Fruit fly (Drosophila melanogaster) whole organism: ENCODE data around the gene CG3526.

Experiments used
- CG8478 ChIP-seq: fragments of >200 bp; optimal IDR thresholded peaks from 2 replicates; lab custom pipeline; 2018; ENCODE audit warnings: inconsistent platforms
- Dll ChIP-seq: fragments of >200 bp; optimal IDR thresholded peaks from 2 replicates; lab custom pipeline; 2017
- EcR ChIP-seq, 2 experiments: fragments of >200 bp; optimal IDR thresholded peaks; 2 replicates each; lab custom pipeline; 2017; ENCODE audit warnings: missing biosample characterization in 2 of 2, missing genetic modification characterization in 2 of 2, missing genetic modification reagents in 2 of 2
- pan ChIP-seq: fragments of >200 bp; optimal IDR thresholded peaks from 2 replicates; lab custom pipeline; 2017
- psq ChIP-seq: fragments of >200 bp; optimal IDR thresholded peaks from 2 replicates; lab custom pipeline; 2017
- usp ChIP-seq: fragments of >200 bp; optimal IDR thresholded peaks from 2 replicates; lab custom pipeline; 2017; ENCODE audit warnings: missing biosample characterization, missing genetic modification characterization, mixed read lengths

CG3526 gene

dm6 chrX:2907105-2907694 lies 16.6 kb downstream of the CG3526 start:
- TF ChIP-seq pan (lab: Kevin White, UChicago) (no peak), psq (no peak), Dll (no peak), CG8478 (lab: Kevin White, UChicago) (no peak), usp (GFP tag; lab: Kevin White, UChicago) (no peak), EcR (GFP tag; optimal IDR thresholded peaks at IDR 0.05; lab: Kevin White, UChicago) (no peak)

DNA sequence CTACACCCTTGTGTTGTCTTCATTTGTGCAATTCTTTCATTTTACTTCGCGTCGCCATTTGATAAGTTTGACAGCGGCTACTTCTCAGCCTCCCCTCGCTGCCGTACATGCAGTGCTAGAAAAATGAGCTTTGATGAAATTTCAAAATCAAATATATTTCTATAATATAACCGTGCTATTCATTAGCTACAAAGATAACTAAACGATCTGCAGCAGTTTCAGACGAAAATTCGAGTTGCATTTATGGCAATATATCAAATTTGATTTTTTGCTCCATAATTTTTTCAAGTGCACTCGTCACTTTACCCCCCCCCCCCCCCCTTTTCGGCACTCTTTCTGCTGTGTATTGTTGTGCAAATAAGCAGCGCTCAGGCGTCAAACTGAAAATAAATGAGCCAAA lies 22.0 kb downstream of the CG3526 start:
- TF ChIP-seq EcR (GFP tag; optimal IDR thresholded peaks at IDR 0.05; lab: Kevin White, UChicago) (no peak), usp (GFP tag; lab: Kevin White, UChicago) (no peak), Dll (no peak), CG8478 (lab: Kevin White, UChicago) (no peak), pan (lab: Kevin White, UChicago) (no peak), psq (no peak)

dm6 chrX:2914091-2914490 lies 23.5 kb downstream of the CG3526 start:
- TF ChIP-seq Dll (no peak), CG8478 (lab: Kevin White, UChicago) (no peak), EcR (GFP tag; optimal IDR thresholded peaks at IDR 0.05; lab: Kevin White, UChicago) (no peak), usp (GFP tag; lab: Kevin White, UChicago) (no peak), pan (lab: Kevin White, UChicago) (no peak), psq (no peak)

DNA sequence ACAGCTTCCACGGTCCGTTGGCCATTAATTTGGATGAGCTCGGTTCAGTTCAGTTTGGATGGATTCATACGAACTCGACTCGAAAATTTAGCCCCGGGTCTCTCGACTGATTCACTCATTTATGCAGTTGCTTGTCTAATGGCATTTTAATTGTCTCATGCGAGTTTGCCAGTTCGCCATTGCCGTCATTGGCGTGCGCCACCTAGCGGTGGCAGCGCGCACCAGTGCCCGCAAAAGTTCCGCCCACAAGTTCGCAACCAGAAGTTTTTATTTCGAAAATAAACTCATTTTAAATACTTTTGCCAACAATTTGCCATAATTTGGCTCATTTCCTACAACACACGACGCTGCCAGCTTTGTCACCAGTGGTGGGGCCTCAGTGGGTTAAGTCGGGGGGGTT lies 24.5 kb downstream of the CG3526 start:
- no peak for TF ChIP-seq CG8478 (lab: Kevin White, UChicago)
- TF ChIP-seq Dll, result no peak
- no peak for TF ChIP-seq psq
- no peak for TF ChIP-seq usp (GFP tag; lab: Kevin White, UChicago)
- no peak for TF ChIP-seq pan (lab: Kevin White, UChicago)
- no peak for TF ChIP-seq EcR (GFP tag; optimal IDR thresholded peaks at IDR 0.05; lab: Kevin White, UChicago)

DNA sequence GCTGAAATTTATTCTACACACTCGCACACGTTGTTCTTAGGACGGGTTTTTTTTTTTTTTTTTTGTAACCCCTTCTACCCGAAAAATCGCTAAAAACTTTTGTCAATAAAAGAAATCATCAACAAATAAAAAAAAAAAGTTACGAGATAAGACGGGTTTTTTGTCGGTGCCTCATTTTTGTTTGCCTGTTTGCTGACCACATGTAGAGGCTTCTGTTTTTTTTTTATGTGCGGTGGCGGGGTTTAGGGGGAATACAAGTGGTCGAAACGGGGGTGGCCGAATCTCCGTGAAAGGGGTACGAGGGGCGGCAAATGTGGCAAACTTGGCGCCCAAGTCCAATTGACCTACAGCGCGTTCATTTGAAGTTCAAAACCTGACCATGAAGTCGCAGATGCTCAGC lies 28.0 kb downstream of the CG3526 start:
- TF ChIP-seq CG8478 (lab: Kevin White, UChicago) (no peak), usp (GFP tag; lab: Kevin White, UChicago) (no peak), pan (lab: Kevin White, UChicago) (no peak), EcR (GFP tag; optimal IDR thresholded peaks at IDR 0.05; lab: Kevin White, UChicago) (no peak), psq (no peak), Dll (no peak)

dm6 chrX:2919742-2920141 lies 29.2 kb downstream of the CG3526 start, which contains the start of gene CG3588:
CG3588 (plus strand) TSS chrX:2919770.
- no peak for TF ChIP-seq pan (lab: Kevin White, UChicago)
- no peak for TF ChIP-seq CG8478 (lab: Kevin White, UChicago)
- no peak for TF ChIP-seq EcR (GFP tag; optimal IDR thresholded peaks at IDR 0.05; lab: Kevin White, UChicago)
- TF ChIP-seq Dll, result no peak
- no peak for TF ChIP-seq psq
- no peak for TF ChIP-seq usp (GFP tag; lab: Kevin White, UChicago)

DNA sequence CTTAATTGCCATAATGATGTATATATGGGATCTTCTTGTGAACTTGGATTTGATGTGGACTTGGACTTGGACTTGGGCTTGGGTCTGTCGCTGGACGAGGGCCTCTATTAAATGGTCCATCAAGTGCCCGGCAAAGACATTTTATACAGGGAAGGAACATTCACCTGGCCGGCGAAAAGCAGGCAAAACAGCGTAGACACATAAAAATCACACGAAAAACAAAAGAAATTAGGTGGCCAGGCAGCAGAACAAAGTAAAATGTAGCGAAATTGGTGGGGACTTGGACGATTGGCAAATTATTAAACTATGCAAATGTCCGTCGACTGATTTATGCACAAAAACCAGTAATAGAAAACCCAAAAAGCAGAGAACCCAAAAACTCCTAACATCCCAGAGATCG lies 36.6 kb downstream of the CG3526 start, which contains the start of gene CG14424:
CG14424 (minus strand) TSS at position 101 of the 400 bp plus-strand sequence.
- TF ChIP-seq EcR (GFP tag; optimal IDR thresholded peaks at IDR 0.05; lab: Kevin White, UChicago) (no peak), Dll (no peak), usp (GFP tag; lab: Kevin White, UChicago) (no peak), psq (no peak), pan (lab: Kevin White, UChicago) (no peak), CG8478 (lab: Kevin White, UChicago) (no peak)

dm6 chrX:2929496-2929895 lies 38.9 kb downstream of the CG3526 start, which contains the start of gene CG32793:
CG32793 (plus strand) TSS chrX:2929796.
- TF ChIP-seq usp (GFP tag; lab: Kevin White, UChicago) (no peak), Dll (no peak), psq (no peak), pan (lab: Kevin White, UChicago) (no peak), EcR (GFP tag; optimal IDR thresholded peaks at IDR 0.05; lab: Kevin White, UChicago) (no peak)

DNA sequence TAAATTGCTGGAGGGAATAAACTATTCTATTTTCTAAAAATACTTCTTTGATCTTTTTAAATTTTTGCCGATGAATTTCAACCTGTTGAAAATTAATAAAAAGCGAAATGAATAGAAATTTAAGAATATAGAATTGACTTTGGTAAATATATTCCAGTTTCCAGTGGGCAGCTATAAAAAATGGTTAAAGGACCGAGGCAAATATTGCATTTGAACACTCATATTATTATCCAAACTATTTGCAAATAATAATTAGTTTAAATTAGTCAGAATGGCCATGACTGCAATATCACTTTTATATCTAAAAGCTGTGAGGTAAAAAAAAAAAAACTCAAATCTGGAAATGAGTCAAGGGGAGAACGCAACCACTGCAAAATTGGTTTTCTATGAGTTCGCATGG lies 44.3 kb downstream of the CG3526 start, which contains the start of gene CG3592:
CG3592 (plus strand) TSS at position 301 of the 400 bp plus-strand sequence.
- TF ChIP-seq pan (lab: Kevin White, UChicago) (no peak), psq (no peak), usp (GFP tag; lab: Kevin White, UChicago) (no peak), Dll (no peak), EcR (GFP tag; optimal IDR thresholded peaks at IDR 0.05; lab: Kevin White, UChicago) (no peak), CG8478 (lab: Kevin White, UChicago) (no peak)

- TF ChIP-seq psq (no peak), usp (GFP tag; lab: Kevin White, UChicago) (no peak), Dll (no peak), CG8478 (lab: Kevin White, UChicago) (no peak), pan (lab: Kevin White, UChicago) (no peak), EcR (GFP tag; optimal IDR thresholded peaks at IDR 0.05; lab: Kevin White, UChicago) (no peak)
Measured at dm6 chrX:2936727-2937126, 46.2 kb downstream of the CG3526 start, which contains the start of gene CG3598. CG3598 (plus strand) TSS chrX:2937027.

dm6 chrX:2938556-2938955 lies 48.0 kb downstream of the CG3526 start, which contains the start of gene CG14420:
CG14420 (plus strand) TSS chrX:2938856.
- TF ChIP-seq pan (lab: Kevin White, UChicago) (no peak), usp (GFP tag; lab: Kevin White, UChicago) (no peak), psq (no peak), CG8478 (lab: Kevin White, UChicago) (no peak), EcR (GFP tag; optimal IDR thresholded peaks at IDR 0.05; lab: Kevin White, UChicago) (no peak), Dll (no peak)

dm6 chrX:2941108-2941507 lies 50.5 kb downstream of the CG3526 start, which contains the start of gene CG14421:
CG14421 (plus strand) TSS chrX:2941408.
- TF ChIP-seq Dll (no peak), usp (GFP tag; lab: Kevin White, UChicago) (no peak), CG8478 (lab: Kevin White, UChicago) (no peak), pan (lab: Kevin White, UChicago) (no peak), EcR (GFP tag; optimal IDR thresholded peaks at IDR 0.05; lab: Kevin White, UChicago) (no peak), psq (no peak)
